Fruit fly (Drosophila melanogaster) whole organism, prepupa: ENCODE measurements around the gene CG18746.

Experiments
- Blimp-1 ChIP-seq: fragments of 200-800 bp; sonication (Bioruptor generic); optimal IDR thresholded peaks from 3 replicates; lab custom pipeline; 2017; ENCODE audit warnings: missing biosample characterization, missing genetic modification characterization, mild to moderate bottlenecking, moderate library complexity, missing genetic modification reagents
- CG6854 ChIP-seq: fragments of 200-800 bp; sonication (Bioruptor generic); optimal IDR thresholded peaks from 2 replicates; lab custom pipeline; 2017; ENCODE audit warnings: missing biosample characterization, mild to moderate bottlenecking, missing genetic modification characterization
- CG9139 ChIP-seq: fragments of 200-800 bp; sonication (Bioruptor generic); optimal IDR thresholded peaks from 3 replicates; lab custom pipeline; 2017; ENCODE audit warnings: missing biosample characterization, mild to moderate bottlenecking, missing genetic modification characterization
- Lpt ChIP-seq: fragments of 200-800 bp; sonication (Bioruptor generic); optimal IDR thresholded peaks from 3 replicates; lab custom pipeline; 2016; ENCODE audit warnings: missing biosample characterization, missing genetic modification characterization
- Sox102F ChIP-seq: fragments of 200-800 bp; sonication (Bioruptor generic); optimal IDR thresholded peaks from 2 replicates; lab custom pipeline; 2016; ENCODE audit warnings: missing biosample characterization, mild to moderate bottlenecking, missing genetic modification characterization
- cyc ChIP-seq: fragments of 200-800 bp; sonication (Bioruptor generic); optimal IDR thresholded peaks from 3 replicates; lab custom pipeline; 2016; ENCODE audit warnings: missing biosample characterization, missing genetic modification characterization
- dac ChIP-seq: fragments of 200-800 bp; sonication (Bioruptor generic); optimal IDR thresholded peaks from 2 replicates; lab custom pipeline; 2017; ENCODE audit warnings: missing biosample characterization, mild to moderate bottlenecking, missing genetic modification characterization

dm6 chr3R:7785784-7786183 is 4.2 kb downstream of the CG18746 start, which contains the start of gene CG18745:
- TF ChIP-seq Lpt (GFP tag; lab: Kevin White, UChicago) (no peak), CG6854 (GFP tag; lab: Kevin White, UChicago) (no peak), Sox102F (no peak), CG9139 (no peak), dac (GFP tag; lab: Kevin White, UChicago) (no peak), cyc (GFP tag; lab: Kevin White, UChicago) (no peak), Blimp-1 (GFP tag; lab: Kevin White, UChicago) (no peak)
